Fruit fly (Drosophila melanogaster) whole organism, embryonic: ENCODE measurements around the gene Hsp67Ba.

Source experiments
- CG17829 ChIP-seq: fragments of 200-800 bp; optimal IDR thresholded peaks from 2 replicates; lab custom pipeline; 2019; ENCODE audit warnings: missing biosample characterization, mild to moderate bottlenecking, missing genetic modification characterization, moderate library complexity
- CG18599 ChIP-seq: fragments of 200-800 bp; sonication (Bioruptor generic); optimal IDR thresholded peaks from 3 replicates; lab custom pipeline; 2017; ENCODE audit warnings: missing biosample characterization, missing genetic modification characterization, mild to moderate bottlenecking, moderate library complexity, missing genetic modification reagents
- HLHmδ ChIP-seq: fragments of 200-800 bp; sonication (Bioruptor generic); optimal IDR thresholded peaks from 2 replicates; lab custom pipeline; 2018; ENCODE audit warnings: missing biosample characterization, mild to moderate bottlenecking, missing genetic modification characterization, moderate library complexity
- disco-r ChIP-seq: fragments of 200-800 bp; sonication (Bioruptor generic); optimal IDR thresholded peaks from 2 replicates; lab custom pipeline; 2016; ENCODE audit warnings: missing biosample characterization, missing genetic modification characterization

dm6 chr3L:9422135-9422534 is 42.8 kb upstream of the Hsp67Ba start:
- TF ChIP-seq disco-r (GFP tag; lab: Kevin White, UChicago) (no peak), CG17829 (tag; lab: Kevin White, UChicago) (no peak), HLHmδ (GFP tag; lab: Kevin White, UChicago) (no peak), CG18599 (no peak)
